Worm (Caenorhabditis elegans): ENCODE measurements around the gene R04E5.8.

ce11 chrX:8761060-8761459 lies 44.9 kb downstream of the R04E5.8 start:
- TF ChIP-seq C06A6.2 (GFP tag; conservative IDR thresholded peaks at IDR 0.05), result no peak
- TF ChIP-seq dpff-1 (tag; optimal IDR thresholded peaks at IDR 0.05), result no peak
- no peak for TF ChIP-seq nhr-90 (tag; optimal IDR thresholded peaks at IDR 0.05)
- TF ChIP-seq dpl-1 (GFP tag; optimal IDR thresholded peaks at IDR 0.05), result no peak
- no peak for TF ChIP-seq B0035.1 (tag; optimal IDR thresholded peaks at IDR 0.05)

Data from whole organism, young adult.